Worm (Caenorhabditis elegans): ENCODE data around the gene nspc-16.

The nspc-16 gene

ce11 chrX:14562286-14563086 lies 39.1 kb downstream of the nspc-16 start (continued):
- TF ChIP-seq C34B4.2 (tag; optimal IDR thresholded peaks at IDR 0.05) (no peak), rnt-1 (tag; optimal IDR thresholded peaks at IDR 0.05) (peak; percentile 23), hlh-17 (GFP tag; optimal IDR thresholded peaks at IDR 0.05; ENCODE audit: borderline replicate concordance) (no peak), pax-3 (tag; optimal IDR thresholded peaks at IDR 0.05) (peak; percentile 87), sox-4 (tag; optimal IDR thresholded peaks at IDR 0.05) (peak; percentile 96), fkh-10 (GFP tag; optimal IDR thresholded peaks at IDR 0.05) (peak; percentile 75), unc-30 (tag; optimal IDR thresholded peaks at IDR 0.05) (no peak), mef-2 (tag; optimal IDR thresholded peaks at IDR 0.05) (peak; percentile 88), ces-1 (GFP tag; optimal IDR thresholded peaks at IDR 0.05) (no peak), aly-2 (tag; optimal IDR thresholded peaks at IDR 0.05) (no peak), nhr-85 (tag) (no peak), alr-1 (tag; optimal IDR thresholded peaks at IDR 0.05; ENCODE audit: borderline replicate concordance) (no peak), nhr-90 (tag; optimal IDR thresholded peaks at IDR 0.05; ENCODE audit: poor library complexity) (no peak), zag-1 (tag; optimal IDR thresholded peaks at IDR 0.05) (no peak), vab-15 (tag; optimal IDR thresholded peaks at IDR 0.05) (no peak), hlh-4 (tag; optimal IDR thresholded peaks at IDR 0.05) (peak; percentile 56), ceh-82 (tag; optimal IDR thresholded peaks at IDR 0.05) (no peak), mep-1 (tag; optimal IDR thresholded peaks at IDR 0.05) (peak; percentile 46), pag-3 (tag; optimal IDR thresholded peaks at IDR 0.05; ENCODE audit: borderline replicate concordance, insufficient read depth) (no peak), fos-1 (tag; optimal IDR thresholded peaks at IDR 0.05) (peak; percentile 8), nhr-76 (tag; optimal IDR thresholded peaks at IDR 0.05) (no peak), xbp-1 (tag; optimal IDR thresholded peaks at IDR 0.05) (peak; percentile 60), mdl-1 (tag; optimal IDR thresholded peaks at IDR 0.05) (no peak), egl-27 (tag; optimal IDR thresholded peaks at IDR 0.05) (no peak), lin-39 (tag; optimal IDR thresholded peaks at IDR 0.05) (no peak), isw-1 (GFP tag; IDR thresholded peaks at IDR 0.05) (no peak), unc-62 (GFP tag; optimal IDR thresholded peaks at IDR 0.05) (no peak), tbx-2 (tag; optimal IDR thresholded peaks at IDR 0.05) (no peak), nhr-84 (tag; optimal IDR thresholded peaks at IDR 0.05) (no peak), lir-3 (tag; optimal IDR thresholded peaks at IDR 0.05; ENCODE audit: poor library complexity) (peak; percentile 35), Y116A8C.19 (tag; optimal IDR thresholded peaks at IDR 0.05; ENCODE audit: borderline replicate concordance) (no peak), elt-3 (tag; optimal IDR thresholded peaks at IDR 0.05) (peak in 2 of 6 experiments; percentile 6 to 35), mab-9 (GFP tag; IDR thresholded peaks at IDR 0.05) (no peak), efl-1 (optimal IDR thresholded peaks at IDR 0.05) (no peak), efl-1 (GFP tag; optimal IDR thresholded peaks at IDR 0.05 in 1 of 2) (no peak), F16B12.6 (tag; optimal IDR thresholded peaks at IDR 0.05) (no peak), nhr-47 (tag; optimal IDR thresholded peaks at IDR 0.05) (peak; percentile 96), ceh-63 (GFP tag; optimal IDR thresholded peaks at IDR 0.05) (no peak), jun-1 (tag; optimal IDR thresholded peaks at IDR 0.05) (no peak), ceh-8 (GFP tag; optimal IDR thresholded peaks at IDR 0.05) (peak; percentile 61), fkh-8 (tag; optimal IDR thresholded peaks at IDR 0.05) (peak; percentile 99), swsn-7 (tag; optimal IDR thresholded peaks at IDR 0.05) (peak; percentile 82), grh-1 (GFP tag; IDR thresholded peaks at IDR 0.05) (no peak), sptf-1 (tag; optimal IDR thresholded peaks at IDR 0.05) (no peak)
